Fruit fly (Drosophila melanogaster): ENCODE measurements around the gene CG5966.

dm6 chrX:5983390-5983789 is 5.2 kb upstream of the CG5966 start:
- no peak for TF ChIP-seq CG34367 (tag; optimal IDR thresholded peaks at IDR 0.05)
- TF ChIP-seq Pif1B (GFP tag; optimal IDR thresholded peaks at IDR 0.05) = no peak
- TF ChIP-seq EcR (GFP tag; optimal IDR thresholded peaks at IDR 0.05) = no peak
- no peak for TF ChIP-seq Pif1A (GFP tag; optimal IDR thresholded peaks at IDR 0.05)
- TF ChIP-seq CG12605 (GFP tag; IDR thresholded peaks at IDR 0.05) = no peak
- no peak for TF ChIP-seq CG8301 (tag; optimal IDR thresholded peaks at IDR 0.05)
- TF ChIP-seq CG14655 (GFP tag; optimal IDR thresholded peaks at IDR 0.05) = no peak
- TF ChIP-seq CG13204 (GFP tag; optimal IDR thresholded peaks at IDR 0.05) = no peak

Measured in whole organism, pupa.